Fruit fly (Drosophila melanogaster): Measurements from ENCODE around the gene mib2.

Gene mib2

DNA sequence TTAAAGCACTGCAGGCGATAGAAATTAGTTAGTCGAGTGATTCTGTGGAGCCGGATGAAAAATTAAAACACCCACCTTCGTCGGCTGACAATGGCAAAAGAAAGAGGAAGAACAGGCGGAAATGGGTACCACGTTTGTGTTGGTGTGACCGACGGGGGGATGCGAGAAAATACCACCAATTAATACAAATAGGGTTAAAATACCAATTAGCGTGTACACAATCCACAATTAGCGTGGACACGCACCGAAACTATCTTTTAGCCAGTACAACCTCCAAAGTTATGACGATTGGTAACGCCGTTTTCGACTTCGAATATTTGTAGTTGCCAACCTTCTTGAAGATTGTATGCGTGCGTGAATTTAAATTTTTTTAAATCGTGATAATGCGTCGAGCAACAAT is 25.1 kb upstream of the mib2 start, which contains the start of gene RpL30:
Gene RpL30 (minus strand): TSS at position 177 of the 400 bp plus-strand sequence.
- TF ChIP-seq Pif1B (GFP tag; optimal IDR thresholded peaks at IDR 0.05) = peak; percentile 63
- TF ChIP-seq CG17806 (tag; optimal IDR thresholded peaks at IDR 0.05) = peak; percentile 44
- peak; percentile 79 for TF ChIP-seq CG34367 (tag; optimal IDR thresholded peaks at IDR 0.05)
- TF ChIP-seq CG13204 (GFP tag; optimal IDR thresholded peaks at IDR 0.05) = peak; percentile 79
- TF ChIP-seq CG8301 (tag; optimal IDR thresholded peaks at IDR 0.05) = peak; percentile 56
- TF ChIP-seq CG14655 (GFP tag; optimal IDR thresholded peaks at IDR 0.05) = peak; percentile 51
- no peak for TF ChIP-seq CG10348 (GFP tag; IDR thresholded peaks at IDR 0.05)
- TF ChIP-seq EcR (GFP tag; optimal IDR thresholded peaks at IDR 0.05) = peak; percentile 31
- peak; percentile 78 for TF ChIP-seq Ets98B (GFP tag; IDR thresholded peaks at IDR 0.05)
- TF ChIP-seq CG4496 (GFP tag; IDR thresholded peaks at IDR 0.05) = peak; percentile 83
- peak; percentile 66 for TF ChIP-seq CG8159 (tag; optimal IDR thresholded peaks at IDR 0.05)
- TF ChIP-seq gl (tag; optimal IDR thresholded peaks at IDR 0.05) = peak; percentile 76
- TF ChIP-seq Pif1A (GFP tag; optimal IDR thresholded peaks at IDR 0.05) = peak; percentile 71
- peak; percentile 60; the same call in 1 of the 2 replicates for TF ChIP-seq CG32121 (GFP tag; IDR thresholded peaks at IDR 0.05)
- no peak for TF ChIP-seq D1 (tag; optimal IDR thresholded peaks at IDR 0.05)
- peak; percentile 31 for TF ChIP-seq CG9948 (tag; optimal IDR thresholded peaks at IDR 0.05)
- TF ChIP-seq fd96Ca (GFP tag; IDR thresholded peaks at IDR 0.05) = no peak; the same call in 2 of the 3 replicates
- TF ChIP-seq CG15710 (tag; optimal IDR thresholded peaks at IDR 0.05) = peak; percentile 60
- peak; percentile 90 for TF ChIP-seq Snoo (tag; optimal IDR thresholded peaks at IDR 0.05)
- TF ChIP-seq rn (GFP tag; IDR thresholded peaks at IDR 0.05) = peak; percentile 40; the same call in 1 of the 2 replicates
- peak; percentile 91 for TF ChIP-seq CG12605 (GFP tag; IDR thresholded peaks at IDR 0.05)

- TF ChIP-seq CG8301 (tag; optimal IDR thresholded peaks at IDR 0.05) (no peak), CG10348 (GFP tag; IDR thresholded peaks at IDR 0.05) (no peak), CG15710 (tag; optimal IDR thresholded peaks at IDR 0.05) (no peak), CG8159 (tag; optimal IDR thresholded peaks at IDR 0.05) (no peak), CG13204 (GFP tag; optimal IDR thresholded peaks at IDR 0.05) (no peak), Pif1A (GFP tag; optimal IDR thresholded peaks at IDR 0.05) (no peak), Pif1B (GFP tag; optimal IDR thresholded peaks at IDR 0.05) (no peak), Ets98B (GFP tag; IDR thresholded peaks at IDR 0.05) (no peak), CG9948 (tag; optimal IDR thresholded peaks at IDR 0.05) (no peak)
These were observed 24.2 kb upstream of the mib2 start for dm6 chr2L:19010037-19010436.

DNA sequence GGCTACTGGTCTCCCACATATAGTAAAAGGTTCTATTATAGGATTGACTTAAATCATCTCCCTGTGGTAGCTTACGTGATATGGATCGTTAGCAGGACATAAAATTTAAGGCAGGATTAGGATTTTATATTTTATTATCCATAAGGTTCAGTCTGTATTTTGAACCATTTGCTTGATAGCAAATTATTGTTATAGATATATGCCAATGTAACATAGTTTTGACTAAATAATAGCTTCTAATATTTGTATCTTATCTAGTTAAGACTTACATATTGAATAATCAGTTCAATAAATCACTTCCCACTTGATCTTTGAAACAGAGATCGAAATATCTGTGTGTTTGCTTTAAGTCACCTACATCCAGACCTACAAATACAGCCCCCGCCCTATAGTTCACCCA is 23.7 kb upstream of the mib2 start, which contains the start of gene robl37BC:
Gene robl37BC (plus strand): TSS at position 301 of the 400 bp plus-strand sequence.
- TF ChIP-seq Snoo (tag; optimal IDR thresholded peaks at IDR 0.05) (no peak), rn (GFP tag; IDR thresholded peaks at IDR 0.05) (no peak), Pif1A (GFP tag; optimal IDR thresholded peaks at IDR 0.05) (no peak), CG32121 (GFP tag; IDR thresholded peaks at IDR 0.05) (no peak), CG12605 (GFP tag; IDR thresholded peaks at IDR 0.05) (no peak), CG17806 (tag; optimal IDR thresholded peaks at IDR 0.05) (no peak), gl (tag; optimal IDR thresholded peaks at IDR 0.05) (no peak), fd96Ca (GFP tag; IDR thresholded peaks at IDR 0.05) (no peak), CG8301 (tag; optimal IDR thresholded peaks at IDR 0.05) (no peak), CG15710 (tag; optimal IDR thresholded peaks at IDR 0.05) (no peak), CG14655 (GFP tag; optimal IDR thresholded peaks at IDR 0.05) (no peak), CG34367 (tag; optimal IDR thresholded peaks at IDR 0.05) (no peak), CG13204 (GFP tag; optimal IDR thresholded peaks at IDR 0.05) (no peak)

- peak; percentile 75 for TF ChIP-seq CG34367 (tag; optimal IDR thresholded peaks at IDR 0.05)
- TF ChIP-seq CG13204 (GFP tag; optimal IDR thresholded peaks at IDR 0.05) = peak; percentile 61
- peak; percentile 54; the same call in 1 of the 2 replicates for TF ChIP-seq CG12605 (GFP tag; IDR thresholded peaks at IDR 0.05)
- TF ChIP-seq CG4496 (GFP tag; IDR thresholded peaks at IDR 0.05) = peak; percentile 67; the same call in 2 of the 3 replicates
- peak; percentile 42 for TF ChIP-seq Pif1B (GFP tag; optimal IDR thresholded peaks at IDR 0.05)
- TF ChIP-seq fd96Ca (GFP tag; IDR thresholded peaks at IDR 0.05) = peak; percentile 81
- TF ChIP-seq CG15710 (tag; optimal IDR thresholded peaks at IDR 0.05) = peak; percentile 76
- peak; percentile 74 for TF ChIP-seq CG17806 (tag; optimal IDR thresholded peaks at IDR 0.05)
- peak; percentile 32; the same call in 1 of the 2 replicates for TF ChIP-seq CG10348 (GFP tag; IDR thresholded peaks at IDR 0.05)
- TF ChIP-seq CG9948 (tag; optimal IDR thresholded peaks at IDR 0.05) = peak; percentile 66
- TF ChIP-seq CG8159 (tag; optimal IDR thresholded peaks at IDR 0.05) = peak; percentile 80
- no peak for TF ChIP-seq D1 (tag; optimal IDR thresholded peaks at IDR 0.05)
- peak; percentile 62; the same call in 1 of the 2 replicates for TF ChIP-seq Ets98B (GFP tag; IDR thresholded peaks at IDR 0.05)
- peak; percentile 76 for TF ChIP-seq CG32121 (GFP tag; IDR thresholded peaks at IDR 0.05)
- TF ChIP-seq gl (tag; optimal IDR thresholded peaks at IDR 0.05) = peak; percentile 46
- TF ChIP-seq Pif1A (GFP tag; optimal IDR thresholded peaks at IDR 0.05) = peak; percentile 76
- peak; percentile 69 for TF ChIP-seq CG14655 (GFP tag; optimal IDR thresholded peaks at IDR 0.05)
- no peak for TF ChIP-seq EcR (GFP tag; optimal IDR thresholded peaks at IDR 0.05)
- TF ChIP-seq CG8301 (tag; optimal IDR thresholded peaks at IDR 0.05) = peak; percentile 61
- peak; percentile 48 for TF ChIP-seq Snoo (tag; optimal IDR thresholded peaks at IDR 0.05)
- TF ChIP-seq rn (GFP tag; IDR thresholded peaks at IDR 0.05) = 0 out of 2 replicates have a peak, but pooled peaks have one; percentile 34
These were observed 22.2 kb upstream of the mib2 start for dm6 chr2L:19011895-19012645.

- TF ChIP-seq CG14655 (GFP tag; optimal IDR thresholded peaks at IDR 0.05) = no peak
- peak; percentile 64 for TF ChIP-seq CG13204 (GFP tag; optimal IDR thresholded peaks at IDR 0.05)
These were observed 21.4 kb upstream of the mib2 start for dm6 chr2L:19012776-19013328.
